Worm (Caenorhabditis elegans) whole organism, young adult: ENCODE data around the gene efn-3.

Experiments
- C06A6.2 ChIP-seq: fragments of 200-800 bp; sonication (Bioruptor generic); conservative IDR thresholded peaks from 2 replicates; pipeline ENCODE4 v1.3.6; 2022; ENCODE audit warnings: missing genetic modification characterization, missing compliant biosample characterization
- F37B4.10 ChIP-seq: fragments of 200-800 bp; sonication (Bioruptor generic); IDR thresholded peaks from 2 replicates; pipeline ENCODE4 v1.3.6; 2022; ENCODE audit warnings: missing genetic modification characterization, missing compliant biosample characterization
- T26A5.8 ChIP-seq: sonication (generic microtip); optimal IDR thresholded peaks from 2 replicates; lab custom pipeline; 2016; ENCODE audit warnings: missing genetic modification characterization, missing compliant biosample characterization
- ama-1 ChIP-seq, 3 experiments: fragments of 150-350 bp in 1 of 3; sonication (generic microtip) in 2 of 3; optimal IDR thresholded peaks; 2 replicates each; lab custom pipeline; 2014 to 2018; ENCODE audit warnings: missing biosample characterization in 2 of 3, missing genetic modification characterization in 2 of 3, missing genetic modification reagents in 2 of 3
- chd-7 ChIP-seq: sonication (generic microtip); optimal IDR thresholded peaks from 2 replicates; lab custom pipeline; 2016; ENCODE audit warnings: mild to moderate bottlenecking, missing genetic modification characterization, moderate library complexity, missing compliant biosample characterization
- ets-4 ChIP-seq: fragments of 200-800 bp; sonication (Bioruptor generic); optimal IDR thresholded peaks from 2 replicates; lab custom pipeline; 2018; ENCODE audit warnings: mild to moderate bottlenecking, missing genetic modification characterization, missing compliant biosample characterization
- fkh-3 ChIP-seq: sonication (generic microtip); optimal IDR thresholded peaks from 2 replicates; lab custom pipeline; 2016; ENCODE audit warnings: mild to moderate bottlenecking, missing genetic modification characterization, missing compliant biosample characterization
- rcor-1 ChIP-seq: fragments of 200-800 bp; sonication (Bioruptor generic); IDR thresholded peaks from 2 replicates; pipeline ENCODE4 v1.3.6; 2022; ENCODE audit warnings: missing genetic modification reagents, missing genetic modification characterization, missing compliant biosample characterization
- tbx-9 ChIP-seq: sonication (generic microtip); optimal IDR thresholded peaks from 2 replicates; lab custom pipeline; 2016; ENCODE audit warnings: borderline replicate concordance, missing genetic modification characterization, inconsistent platforms, missing compliant biosample characterization
- unc-130 ChIP-seq: sonication (generic microtip); optimal IDR thresholded peaks from 2 replicates; lab custom pipeline; 2016; ENCODE audit warnings: missing genetic modification reagents, missing genetic modification characterization, missing compliant biosample characterization

DNA sequence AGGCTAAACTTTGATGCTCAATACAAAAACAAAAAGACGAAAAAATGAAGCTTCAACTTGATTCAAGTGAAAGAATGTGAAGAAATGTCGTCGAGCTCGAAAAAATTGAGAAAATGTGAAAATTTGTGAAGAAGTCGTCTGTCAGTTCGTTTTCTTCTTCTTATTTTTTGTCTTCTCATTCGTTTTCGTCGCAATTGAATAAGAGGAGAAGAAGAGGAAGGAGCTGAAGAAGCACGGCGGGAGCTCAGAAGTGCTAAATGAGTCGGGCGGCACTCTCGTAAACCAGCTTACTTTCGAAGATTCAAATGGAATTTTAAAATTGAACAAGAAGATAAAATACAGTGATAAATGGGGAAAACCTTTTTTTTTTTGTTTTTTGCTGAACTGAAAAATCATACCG is 27.9 kb upstream of the efn-3 start:
- TF ChIP-seq C06A6.2 (no peak), ama-1 (optimal IDR thresholded peaks at IDR 0.05; lab: Kevin White, UChicago) (no peak), ama-1 (GFP tag; optimal IDR thresholded peaks at IDR 0.05; lab: Kevin White, UChicago) (no peak), rcor-1 (GFP tag; lab: Robert Waterston, UW) (no peak), tbx-9 (tag; lab: Kevin White, UChicago) (no peak), F37B4.10 (no peak), T26A5.8 (tag; lab: Kevin White, UChicago) (no peak), ets-4 (no peak), unc-130 (GFP tag; lab: Kevin White, UChicago) (no peak), fkh-3 (tag; lab: Kevin White, UChicago) (no peak), chd-7 (tag; lab: Kevin White, UChicago) (no peak)
